Worm (Caenorhabditis elegans) whole organism, young adult: Measurements from ENCODE around the gene sri-67.

Experiments used
- F22D6.2 ChIP-seq: sonication (generic microtip); optimal IDR thresholded peaks from 2 replicates; lab custom pipeline; 2016; ENCODE audit warnings: mild to moderate bottlenecking, missing genetic modification characterization, missing compliant biosample characterization
- Y56A3A.18 ChIP-seq: fragments of 200-800 bp; sonication (Bioruptor generic); IDR thresholded peaks from 2 replicates; pipeline ENCODE4 v1.3.6; 2022; ENCODE audit warnings: missing genetic modification reagents, missing genetic modification characterization, missing compliant biosample characterization
- Y67H2A.10 ChIP-seq: fragments of 200-800 bp; sonication (Bioruptor generic); conservative IDR thresholded peaks from 2 replicates; pipeline ENCODE4 v1.3.6; 2022; ENCODE audit warnings: missing genetic modification reagents, missing genetic modification characterization, missing compliant biosample characterization
- ZK185.1 ChIP-seq: sonication (generic microtip); optimal IDR thresholded peaks from 2 replicates; lab custom pipeline; 2016; ENCODE audit warnings: mild to moderate bottlenecking, missing genetic modification characterization, missing compliant biosample characterization; ENCODE audit not compliant: poor library complexity, severe bottlenecking
- akir-1 ChIP-seq: fragments of 200-800 bp; sonication (Bioruptor generic); optimal IDR thresholded peaks from 2 replicates; lab custom pipeline; 2018; ENCODE audit warnings: mild to moderate bottlenecking, missing genetic modification characterization, moderate library complexity, missing compliant biosample characterization
- ama-1 ChIP-seq, 3 experiments: fragments of 150-350 bp in 1 of 3; sonication (generic microtip) in 2 of 3; optimal IDR thresholded peaks; 2 replicates each; lab custom pipeline; 2014 to 2018; ENCODE audit warnings: missing biosample characterization in 2 of 3, missing genetic modification characterization in 2 of 3, missing genetic modification reagents in 2 of 3
- aptf-2 ChIP-seq: fragments of 200-800 bp; sonication (Bioruptor generic); conservative IDR thresholded peaks from 2 replicates; pipeline ENCODE4 v1.3.6; 2022; ENCODE audit warnings: missing genetic modification reagents, missing genetic modification characterization, missing compliant biosample characterization
- aptf-3 ChIP-seq: fragments of 200-800 bp; sonication (Bioruptor generic); IDR thresholded peaks from 2 replicates; pipeline ENCODE4 v1.3.6; 2022; ENCODE audit warnings: missing genetic modification characterization, missing compliant biosample characterization
- atf-7 ChIP-seq: sonication (generic microtip); optimal IDR thresholded peaks from 2 replicates; lab custom pipeline; 2017; ENCODE audit warnings: mild to moderate bottlenecking, missing genetic modification characterization, missing compliant biosample characterization
- bed-1 ChIP-seq: fragments of 200-800 bp; sonication (Bioruptor generic); IDR thresholded peaks from 2 replicates; pipeline ENCODE4 v1.3.6; 2022; ENCODE audit warnings: missing genetic modification reagents, missing genetic modification characterization, missing compliant biosample characterization
- ccch-3 ChIP-seq: fragments of 200-800 bp; sonication (Bioruptor generic); optimal IDR thresholded peaks from 2 replicates; lab custom pipeline; 2018; ENCODE audit warnings: mild to moderate bottlenecking, missing genetic modification characterization, missing compliant biosample characterization
- ceh-40 ChIP-seq: fragments of 200-800 bp; sonication (Bioruptor generic); IDR thresholded peaks from 2 replicates; pipeline ENCODE4 v1.3.6; 2022; ENCODE audit warnings: missing genetic modification characterization, missing compliant biosample characterization
- chd-7 ChIP-seq: sonication (generic microtip); optimal IDR thresholded peaks from 2 replicates; lab custom pipeline; 2016; ENCODE audit warnings: mild to moderate bottlenecking, missing genetic modification characterization, moderate library complexity, missing compliant biosample characterization
- egl-18 ChIP-seq: fragments of 200-800 bp; sonication (Bioruptor generic); IDR thresholded peaks from 2 replicates; pipeline ENCODE4 v1.3.6; 2022; ENCODE audit warnings: missing genetic modification reagents, missing genetic modification characterization, missing compliant biosample characterization
- ekl-4 ChIP-seq: fragments of 200-800 bp; sonication (Bioruptor generic); IDR thresholded peaks from 2 replicates; pipeline ENCODE4 v1.3.6; 2022; ENCODE audit warnings: missing genetic modification reagents, missing genetic modification characterization, missing compliant biosample characterization
- fkh-3 ChIP-seq: sonication (generic microtip); optimal IDR thresholded peaks from 2 replicates; lab custom pipeline; 2016; ENCODE audit warnings: mild to moderate bottlenecking, missing genetic modification characterization, missing compliant biosample characterization
- him-1 ChIP-seq: sonication (generic microtip); optimal IDR thresholded peaks from 2 replicates; lab custom pipeline; 2016; ENCODE audit warnings: missing genotype, missing genetic modification reagents, missing genetic modification characterization, missing compliant biosample characterization
- hmg-1.2 ChIP-seq: fragments of 200-800 bp; sonication (Bioruptor generic); IDR thresholded peaks from 2 replicates; pipeline ENCODE4 v1.3.6; 2022; ENCODE audit warnings: missing genetic modification reagents, missing genetic modification characterization, missing compliant biosample characterization
- hsf-1 ChIP-seq: fragments of 200-800 bp; sonication (Bioruptor generic); IDR thresholded peaks from 2 replicates; pipeline ENCODE4 v1.3.6; 2022; ENCODE audit warnings: missing genetic modification reagents, missing genetic modification characterization, missing compliant biosample characterization
- let-607 ChIP-seq, 2 experiments: fragments of 200-800 bp in 1 of 2; sonication (Bioruptor generic) in 1 of 2; sonication (generic microtip) in 1 of 2; optimal IDR thresholded peaks; 2 replicates each; lab custom pipeline; 2016 to 2018; ENCODE audit warnings: mild to moderate bottlenecking in 2 of 2, missing compliant biosample characterization in 2 of 2, missing genetic modification characterization in 2 of 2, moderate library complexity in 2 of 2, missing genotype in 1 of 2
- lin-54 ChIP-seq: fragments of 200-800 bp; sonication (Bioruptor generic); optimal IDR thresholded peaks from 2 replicates; lab custom pipeline; 2018; ENCODE audit warnings: mild to moderate bottlenecking, missing genetic modification characterization, missing compliant biosample characterization
- mel-28 ChIP-seq: sonication (generic microtip); optimal IDR thresholded peaks from 2 replicates; lab custom pipeline; 2016; ENCODE audit warnings: borderline replicate concordance, mild to moderate bottlenecking, missing genetic modification characterization, missing compliant biosample characterization
- nfya-2 ChIP-seq: fragments of 200-800 bp; sonication (Bioruptor generic); IDR thresholded peaks from 2 replicates; pipeline ENCODE4 v1.3.6; 2022; ENCODE audit warnings: missing genetic modification reagents, missing genetic modification characterization, missing compliant biosample characterization
- nfyb-1 ChIP-seq: fragments of 200-800 bp; sonication (Bioruptor generic); IDR thresholded peaks from 2 replicates; pipeline ENCODE4 v1.3.6; 2022; ENCODE audit warnings: missing genetic modification reagents, missing genetic modification characterization, missing compliant biosample characterization
- nhr-27 ChIP-seq: fragments of 200-800 bp; sonication (Bioruptor generic); optimal IDR thresholded peaks from 2 replicates; lab custom pipeline; 2018; ENCODE audit warnings: mild to moderate bottlenecking, missing genetic modification characterization, moderate library complexity, missing compliant biosample characterization
- nhr-90 ChIP-seq: sonication (generic microtip); optimal IDR thresholded peaks from 2 replicates; lab custom pipeline; 2016; ENCODE audit warnings: missing genotype, mild to moderate bottlenecking, missing genetic modification characterization, missing compliant biosample characterization
- sdz-38 ChIP-seq: sonication (generic microtip); optimal IDR thresholded peaks from 2 replicates; lab custom pipeline; 2016; ENCODE audit warnings: missing genotype, missing genetic modification characterization, missing compliant biosample characterization
- snpc-4 ChIP-seq, 5 experiments: fragments of 150-350 bp in 1 of 5; sonication (generic microtip) in 4 of 5; optimal IDR thresholded peaks; 2 replicates each; lab custom pipeline; 2014 to 2018; ENCODE audit warnings: missing genetic modification characterization in 5 of 5, missing biosample characterization in 3 of 5, antibody characterized with exemption in 2 of 5, mild to moderate bottlenecking in 2 of 5, missing compliant biosample characterization in 2 of 5, missing genotype in 2 of 5, moderate library complexity in 2 of 5, missing genetic modification reagents in 1 of 5
- somi-1 ChIP-seq: fragments of 200-800 bp; sonication (Bioruptor generic); optimal IDR thresholded peaks from 2 replicates; lab custom pipeline; 2018; ENCODE audit warnings: mild to moderate bottlenecking, missing genetic modification characterization, missing compliant biosample characterization
- sptf-2 ChIP-seq: fragments of 200-800 bp; sonication (Bioruptor generic); optimal IDR thresholded peaks from 2 replicates; lab custom pipeline; 2018; ENCODE audit warnings: mild to moderate bottlenecking, missing genetic modification characterization, missing compliant biosample characterization
- tlf-1 ChIP-seq: fragments of 200-800 bp; sonication (Bioruptor generic); optimal IDR thresholded peaks from 2 replicates; lab custom pipeline; 2018; ENCODE audit warnings: mild to moderate bottlenecking, missing genetic modification characterization, missing compliant biosample characterization
- xnd-1 ChIP-seq: sonication (generic microtip); optimal IDR thresholded peaks from 2 replicates; lab custom pipeline; 2016; ENCODE audit warnings: missing genotype, missing genetic modification reagents, missing genetic modification characterization, missing compliant biosample characterization
- zfh-2 ChIP-seq: fragments of 200-800 bp; sonication (Bioruptor generic); conservative IDR thresholded peaks from 2 replicates; pipeline ENCODE4 v1.3.6; 2022; ENCODE audit warnings: missing genetic modification reagents, missing genetic modification characterization, missing compliant biosample characterization
- ztf-6 ChIP-seq: fragments of 200-800 bp; sonication (Bioruptor generic); IDR thresholded peaks from 2 replicates; pipeline ENCODE4 v1.3.6; 2022; ENCODE audit warnings: missing genetic modification reagents, missing genetic modification characterization, missing compliant biosample characterization

sri-67 gene

DNA sequence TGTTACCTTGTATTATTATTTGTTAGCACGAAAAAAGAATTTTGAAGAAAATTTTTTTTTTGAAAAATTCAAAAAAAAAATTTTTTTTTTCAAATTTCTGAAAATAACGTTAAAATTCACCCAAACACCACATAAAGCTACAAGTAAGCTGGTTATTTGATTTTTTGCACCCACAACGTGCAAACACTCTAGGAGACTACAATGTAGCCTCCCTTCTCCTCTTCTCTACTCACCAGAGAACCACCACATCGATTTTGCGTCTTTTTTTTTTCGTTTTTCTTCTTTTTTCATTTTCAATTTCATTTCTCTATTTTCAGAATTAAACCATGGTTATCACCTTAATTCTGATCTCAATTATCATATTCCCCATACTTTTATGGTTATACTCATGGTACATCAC lies 32.6 kb upstream of the sri-67 start, which contains the start of gene abhd-3.1:
Gene abhd-3.1 (plus strand): TSS at position 318 of the 400 bp plus-strand sequence.
- no peak for TF ChIP-seq ama-1 (optimal IDR thresholded peaks at IDR 0.05; lab: Kevin White, UChicago)
- no peak for TF ChIP-seq ama-1 (GFP tag; optimal IDR thresholded peaks at IDR 0.05; lab: Kevin White, UChicago)
- TF ChIP-seq sdz-38 (tag; lab: Kevin White, UChicago) = no peak
- no peak for TF ChIP-seq somi-1
- TF ChIP-seq nhr-27 = no peak
- TF ChIP-seq bed-1 (GFP tag; lab: Robert Waterston, UW) = no peak
- TF ChIP-seq aptf-3 (GFP tag; lab: Robert Waterston, UW) = no peak

DNA sequence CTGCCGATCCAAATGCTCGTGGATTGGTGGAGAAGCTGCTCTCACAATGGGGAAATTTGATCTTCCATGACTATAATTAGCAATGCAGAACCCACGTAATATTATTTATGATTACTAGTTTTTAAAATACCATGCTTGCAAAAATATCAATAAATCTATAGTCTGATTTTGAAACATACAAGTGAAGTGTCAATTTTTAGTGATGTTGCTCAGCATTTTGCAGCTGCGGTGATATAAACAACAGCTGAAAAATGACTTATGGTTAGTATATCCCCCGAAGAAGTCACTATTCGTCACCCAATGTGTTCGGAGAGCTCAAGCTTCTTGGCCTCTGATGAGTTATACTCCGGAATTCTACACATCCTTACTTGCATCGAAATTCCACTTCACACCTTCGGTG lies 29.0 kb upstream of the sri-67 start, which contains the start of gene srh-172:
Gene srh-172 (plus strand): TSS at position 301 of the 400 bp plus-strand sequence.
- TF ChIP-seq sptf-2 (GFP tag; lab: Kevin White, UChicago) (no peak), ZK185.1 (no peak), Y56A3A.18 (GFP tag; lab: Robert Waterston, UW) (no peak)

DNA sequence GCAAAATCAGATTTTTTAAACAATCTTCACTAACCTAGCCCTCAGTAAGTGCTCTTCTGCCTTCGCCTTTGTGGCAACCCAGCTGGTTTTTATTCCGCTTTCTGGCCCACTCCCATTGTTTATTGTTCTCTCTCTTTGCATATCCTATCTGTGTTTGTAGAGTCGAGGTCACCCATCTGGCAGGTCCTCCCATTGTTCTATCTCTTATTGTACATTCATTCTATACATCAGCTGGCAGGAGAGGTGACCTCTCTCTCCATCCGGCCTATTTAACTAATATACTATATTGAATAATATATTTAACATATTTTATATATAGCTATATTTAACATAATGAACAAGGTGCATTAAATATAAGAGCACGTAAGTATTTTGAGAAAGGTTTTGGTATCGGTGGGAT lies 25.8 kb upstream of the sri-67 start:
- TF ChIP-seq chd-7 = no peak
- no peak for TF ChIP-seq snpc-4 (GFP tag; optimal IDR thresholded peaks at IDR 0.05; lab: Kevin White, UChicago)
- no peak for TF ChIP-seq snpc-4 (tag; optimal IDR thresholded peaks at IDR 0.05; lab: Kevin White, UChicago)
- no peak for TF ChIP-seq ceh-40
- no peak for TF ChIP-seq Y67H2A.10 (GFP tag; lab: Robert Waterston, UW)
- TF ChIP-seq nhr-90 (tag; lab: Kevin White, UChicago) = no peak
- no peak for TF ChIP-seq lin-54 (GFP tag; lab: Kevin White, UChicago)
- TF ChIP-seq ztf-6 = no peak
- TF ChIP-seq ccch-3 (GFP tag; lab: Kevin White, UChicago) = no peak
- no peak for TF ChIP-seq ekl-4 (GFP tag; lab: Robert Waterston, UW)

DNA sequence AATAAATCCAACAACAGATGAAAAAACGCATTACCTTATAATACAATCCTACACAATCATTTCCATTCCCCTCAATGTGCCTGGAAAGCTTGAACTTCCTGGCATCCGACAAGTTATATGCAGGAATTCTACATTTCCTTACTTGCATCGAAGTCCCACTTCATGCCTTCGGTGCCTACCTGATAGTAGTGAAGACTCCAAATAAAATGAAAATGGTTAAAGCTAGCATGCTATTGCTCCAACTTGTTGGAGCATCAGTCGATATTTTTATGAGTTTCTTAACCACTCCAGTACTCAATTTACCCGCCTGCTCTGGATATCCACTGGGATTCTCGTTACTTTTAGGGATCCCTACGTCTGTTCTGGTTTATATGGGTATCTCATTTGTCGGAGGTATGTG lies 22.2 kb upstream of the sri-67 start, which contains the start of gene srh-171:
Gene srh-171 (plus strand): TSS at position 75 of the 400 bp plus-strand sequence.
- TF ChIP-seq nhr-27 = no peak
- TF ChIP-seq xnd-1 = no peak
- TF ChIP-seq aptf-3 (GFP tag; lab: Robert Waterston, UW) = no peak
- TF ChIP-seq fkh-3 (tag; lab: Kevin White, UChicago) = no peak
- no peak for TF ChIP-seq nfya-2 (GFP tag; lab: Robert Waterston, UW)
- TF ChIP-seq aptf-2 (GFP tag; lab: Robert Waterston, UW) = no peak
- no peak for TF ChIP-seq ama-1 (optimal IDR thresholded peaks at IDR 0.05; lab: Kevin White, UChicago)
- TF ChIP-seq ama-1 (GFP tag; optimal IDR thresholded peaks at IDR 0.05; lab: Kevin White, UChicago) = no peak
- no peak for TF ChIP-seq akir-1
- TF ChIP-seq mel-28 = no peak

DNA sequence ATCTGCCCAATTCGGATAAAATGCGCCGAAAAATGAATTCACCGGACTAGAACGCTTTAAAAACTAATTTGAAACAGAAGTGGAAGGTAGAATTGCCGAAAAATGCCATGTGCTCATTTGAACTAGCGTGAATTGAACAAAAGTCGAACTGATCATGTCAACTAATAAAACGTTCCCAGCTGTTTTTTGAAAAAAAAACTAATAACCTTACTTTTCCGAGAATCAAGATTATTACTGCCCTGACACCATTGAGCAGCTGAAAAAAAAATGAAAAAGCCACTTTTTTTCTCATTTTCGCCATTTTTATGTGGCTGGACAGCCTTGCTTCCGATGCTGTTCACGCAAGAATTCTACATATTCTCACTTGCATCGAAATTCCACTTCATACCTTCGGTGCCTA lies 14.8 kb upstream of the sri-67 start, which contains the start of gene srh-173:
Gene srh-173 (plus strand): TSS at position 301 of the 400 bp plus-strand sequence.
- no peak for TF ChIP-seq ama-1 (optimal IDR thresholded peaks at IDR 0.05; lab: Kevin White, UChicago)
- TF ChIP-seq ama-1 (GFP tag; optimal IDR thresholded peaks at IDR 0.05; lab: Kevin White, UChicago) = no peak
- TF ChIP-seq let-607 (tag; optimal IDR thresholded peaks at IDR 0.05; lab: Kevin White, UChicago) = no peak
- no peak for TF ChIP-seq him-1 (tag; lab: Kevin White, UChicago)
- no peak for TF ChIP-seq F22D6.2 (tag; lab: Kevin White, UChicago)

DNA sequence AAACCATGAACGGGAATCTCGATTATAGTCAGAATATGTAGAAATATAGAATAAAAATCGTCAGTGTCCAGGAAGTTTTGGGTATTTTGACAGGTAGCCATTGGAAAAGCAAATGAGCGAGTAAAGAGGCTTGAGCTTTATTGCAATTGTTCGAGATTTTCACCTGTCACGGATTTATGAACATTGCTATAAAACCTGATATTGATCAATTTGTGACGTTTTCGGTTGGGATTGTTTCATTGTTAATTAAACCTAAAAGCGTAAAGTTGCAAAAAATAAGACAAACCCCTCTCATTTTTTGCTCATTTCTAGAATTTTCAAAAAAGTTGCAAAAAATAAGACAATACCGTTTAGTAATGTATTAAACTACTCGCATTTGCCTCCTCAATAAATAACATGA lies 9.6 kb upstream of the sri-67 start, which contains the start of gene srh-183:
Gene srh-183 (minus strand): TSS at position 101 of the 400 bp plus-strand sequence.
- TF ChIP-seq hmg-1.2 (GFP tag; lab: Robert Waterston, UW) (no peak), tlf-1 (no peak), nfyb-1 (GFP tag; lab: Robert Waterston, UW) (no peak), atf-7 (no peak), chd-7 (no peak), hsf-1 (GFP tag; lab: Robert Waterston, UW) (no peak), sdz-38 (tag; lab: Kevin White, UChicago) (no peak), zfh-2 (GFP tag; lab: Robert Waterston, UW) (no peak), egl-18 (no peak)
